Worm (Caenorhabditis elegans): ENCODE measurements around the gene dylt-3.

DNA sequence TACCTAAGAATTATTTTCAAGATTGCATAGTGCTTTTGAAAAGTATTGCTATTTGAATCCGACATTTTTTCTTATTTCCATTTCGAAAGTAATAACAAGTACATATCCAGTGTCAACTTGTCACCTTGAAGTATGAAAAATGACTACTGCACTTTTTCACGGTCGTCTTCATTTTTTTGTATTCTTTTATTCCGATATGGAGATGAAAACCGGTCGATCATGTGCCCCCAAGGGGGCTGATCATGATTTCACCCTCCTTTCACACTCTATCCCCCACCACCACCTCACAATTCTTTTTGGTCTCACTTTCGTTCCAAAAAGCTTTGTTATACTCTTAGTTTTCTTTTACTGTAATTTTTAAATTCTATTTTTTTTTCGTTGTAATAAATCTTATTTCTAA, 44.4 kb downstream of the dylt-3 start:
- TF ChIP-seq egl-27 (tag; optimal IDR thresholded peaks at IDR 0.05) (no peak), ama-1 (optimal IDR thresholded peaks at IDR 0.05) (no peak), nhr-237 (tag; optimal IDR thresholded peaks at IDR 0.05) (no peak), zag-1 (tag; optimal IDR thresholded peaks at IDR 0.05) (no peak), R02D3.7 (tag; optimal IDR thresholded peaks at IDR 0.05) (no peak), mdl-1 (tag; optimal IDR thresholded peaks at IDR 0.05) (no peak), ztf-1 (GFP tag; conservative IDR thresholded peaks at IDR 0.05) (no peak), nhr-10 (tag; optimal IDR thresholded peaks at IDR 0.05) (no peak)
